Fruit fly (Drosophila melanogaster): ENCODE results near the gene Bili.

DNA sequence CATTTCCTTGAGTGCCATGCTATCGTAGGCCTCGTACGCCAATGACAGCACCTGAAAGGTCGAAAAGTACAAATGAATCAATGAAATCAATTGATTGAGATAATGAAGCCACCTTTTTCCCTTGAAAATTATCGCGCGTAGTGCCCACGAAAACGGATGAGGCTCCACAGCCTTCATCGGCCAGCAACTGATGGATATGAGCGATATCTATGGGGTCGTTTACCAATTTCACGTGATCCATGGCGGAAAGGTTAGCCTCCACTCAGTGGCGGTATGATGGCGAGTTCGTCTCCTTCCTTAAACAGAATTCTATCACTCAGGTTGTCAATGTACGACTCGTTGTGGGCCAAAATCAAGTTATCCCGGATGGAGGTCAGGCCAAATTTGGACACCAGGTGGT, 4.3 kb upstream of the Bili start:
- no peak for TF ChIP-seq Pif1A (GFP tag; optimal IDR thresholded peaks at IDR 0.05)
- no peak for TF ChIP-seq EcR (GFP tag; optimal IDR thresholded peaks at IDR 0.05)
- TF ChIP-seq CG9948 (tag; optimal IDR thresholded peaks at IDR 0.05) = no peak
- TF ChIP-seq CG8301 (tag; optimal IDR thresholded peaks at IDR 0.05) = no peak
- no peak for TF ChIP-seq Snoo (tag; optimal IDR thresholded peaks at IDR 0.05)
- TF ChIP-seq Ets98B (GFP tag; IDR thresholded peaks at IDR 0.05) = no peak
- TF ChIP-seq CG17806 (tag; optimal IDR thresholded peaks at IDR 0.05) = no peak
- no peak for TF ChIP-seq gl (tag; optimal IDR thresholded peaks at IDR 0.05)
- TF ChIP-seq CG13204 (GFP tag; optimal IDR thresholded peaks at IDR 0.05) = no peak
- TF ChIP-seq CG12605 (GFP tag; IDR thresholded peaks at IDR 0.05) = no peak
- TF ChIP-seq CG14655 (GFP tag; optimal IDR thresholded peaks at IDR 0.05) = no peak

Data from whole organism, pupa.